Fruit fly (Drosophila melanogaster) whole organism, embryonic: ENCODE measurements around the gene CG16965.

Experiments used
- Ada2b ChIP-seq: fragments of 200-800 bp; sonication (Bioruptor generic); IDR thresholded peaks from 2 replicates; pipeline ENCODE4 v1.3.6; 2022; ENCODE audit warnings: missing biosample characterization, missing genetic modification characterization
- Aef1 ChIP-seq: fragments of 200-800 bp; sonication (Bioruptor generic); IDR thresholded peaks from 3 replicates; pipeline ENCODE4 v1.3.6; 2022; ENCODE audit warnings: missing biosample characterization, missing genetic modification characterization
- CG10147 ChIP-seq: fragments of 200-800 bp; sonication (Bioruptor generic); optimal IDR thresholded peaks from 2 replicates; lab custom pipeline; 2019; ENCODE audit warnings: missing biosample characterization, mild to moderate bottlenecking, missing genetic modification characterization, moderate library complexity
- CG10209 ChIP-seq: fragments of 200-800 bp; sonication (Bioruptor generic); optimal IDR thresholded peaks from 3 replicates; lab custom pipeline; 2017; ENCODE audit warnings: missing biosample characterization, mild to moderate bottlenecking, missing genetic modification characterization, missing genetic modification reagents
- CG1024 ChIP-seq: fragments of 200-800 bp; sonication (Bioruptor generic); IDR thresholded peaks from 2 replicates; pipeline ENCODE4 v1.3.6; 2022; ENCODE audit warnings: missing biosample characterization, missing genetic modification characterization
- CG11456 ChIP-seq: fragments of 200-800 bp; sonication (Bioruptor generic); IDR thresholded peaks from 3 replicates; pipeline ENCODE4 v1.3.6; 2022; ENCODE audit warnings: missing biosample characterization, missing genetic modification characterization
- CG11504 ChIP-seq: fragments of 200-800 bp; sonication (Bioruptor generic); optimal IDR thresholded peaks from 3 replicates; lab custom pipeline; 2019; ENCODE audit warnings: missing biosample characterization, mild to moderate bottlenecking, missing genetic modification characterization, moderate library complexity
- CG12659 ChIP-seq: fragments of 200-800 bp; sonication (Bioruptor generic); optimal IDR thresholded peaks from 3 replicates; lab custom pipeline; 2017; ENCODE audit warnings: mild to moderate bottlenecking, missing biosample characterization, missing genetic modification reagents, missing genetic modification characterization
- CG12769 ChIP-seq: fragments of 200-800 bp; sonication (Bioruptor generic); optimal IDR thresholded peaks from 2 replicates; lab custom pipeline; 2019; ENCODE audit warnings: missing biosample characterization, mild to moderate bottlenecking, missing genetic modification characterization, moderate library complexity
- CG13894 ChIP-seq: fragments of 200-800 bp; sonication (Bioruptor generic); optimal IDR thresholded peaks from 3 replicates; lab custom pipeline; 2018; ENCODE audit warnings: missing biosample characterization, mild to moderate bottlenecking, missing genetic modification characterization, moderate library complexity
- CG14667 ChIP-seq: fragments of 200-800 bp; sonication (Bioruptor generic); IDR thresholded peaks from 2 replicates; pipeline ENCODE4 v1.3.6; 2022; ENCODE audit warnings: missing biosample characterization, missing genetic modification characterization
- CG16813 ChIP-seq: fragments of 200-800 bp; sonication (Bioruptor generic); IDR thresholded peaks from 3 replicates; pipeline ENCODE4 v1.3.6; 2022; ENCODE audit warnings: missing biosample characterization, missing genetic modification characterization; ENCODE audit not compliant: partially characterized antibody
- CG17912 ChIP-seq: fragments of 200-800 bp; sonication (Bioruptor generic); optimal IDR thresholded peaks from 2 replicates; lab custom pipeline; 2018; ENCODE audit warnings: missing biosample characterization, mild to moderate bottlenecking, missing genetic modification characterization
- CG18764 ChIP-seq: fragments of 200-800 bp; sonication (Bioruptor generic); optimal IDR thresholded peaks from 3 replicates; lab custom pipeline; 2016; ENCODE audit warnings: missing biosample characterization, missing genetic modification characterization
- CG2202 ChIP-seq: fragments of 200-800 bp; sonication (Bioruptor generic); optimal IDR thresholded peaks from 2 replicates; lab custom pipeline; 2018; ENCODE audit warnings: missing biosample characterization, mild to moderate bottlenecking, missing genetic modification characterization
- CG30403 ChIP-seq: fragments of 200-800 bp; sonication (Bioruptor generic); optimal IDR thresholded peaks from 3 replicates; lab custom pipeline; 2016; ENCODE audit warnings: missing biosample characterization, missing genetic modification characterization
- CG34376 ChIP-seq: fragments of 200-800 bp; sonication (Bioruptor generic); optimal IDR thresholded peaks from 2 replicates; lab custom pipeline; 2018; ENCODE audit warnings: missing biosample characterization, mild to moderate bottlenecking, missing genetic modification characterization
- CG5953 ChIP-seq: fragments of 200-800 bp; sonication (Bioruptor generic); IDR thresholded peaks from 2 replicates; pipeline ENCODE4 v1.3.6; 2022; ENCODE audit warnings: missing biosample characterization, missing genetic modification characterization
- CG6654 ChIP-seq: fragments of 200-800 bp; sonication (Bioruptor generic); optimal IDR thresholded peaks from 2 replicates; lab custom pipeline; 2017; ENCODE audit warnings: missing biosample characterization, mild to moderate bottlenecking, missing genetic modification characterization
- CG9215 ChIP-seq: fragments of 200-800 bp; sonication (Bioruptor generic); IDR thresholded peaks from 2 replicates; pipeline ENCODE4 v1.3.6; 2022; ENCODE audit warnings: missing biosample characterization, missing genetic modification characterization
- CG9932 ChIP-seq: fragments of 200-800 bp; sonication (Bioruptor generic); IDR thresholded peaks from 2 replicates; pipeline ENCODE4 v1.3.6; 2022; ENCODE audit warnings: missing biosample characterization, missing genetic modification characterization
- CTCF ChIP-seq: fragments of 200-800 bp; sonication (Bioruptor generic); optimal IDR thresholded peaks from 2 replicates; lab custom pipeline; 2017; ENCODE audit warnings: missing biosample characterization, mild to moderate bottlenecking, missing genetic modification characterization, moderate library complexity
- D19A ChIP-seq: fragments of 200-800 bp; optimal IDR thresholded peaks from 3 replicates; lab custom pipeline; 2019; ENCODE audit warnings: missing biosample characterization, mild to moderate bottlenecking, missing genetic modification characterization, moderate library complexity
- Deaf1 ChIP-seq: fragments of 200-800 bp; optimal IDR thresholded peaks from 3 replicates; lab custom pipeline; 2019; ENCODE audit warnings: missing biosample characterization, mild to moderate bottlenecking, missing genetic modification characterization, moderate library complexity
- Dip3 ChIP-seq: fragments of 200-800 bp; sonication (Bioruptor generic); optimal IDR thresholded peaks from 3 replicates; lab custom pipeline; 2016; ENCODE audit warnings: missing biosample characterization, missing genetic modification characterization
- Ets97D ChIP-seq: fragments of 200-800 bp; sonication (Bioruptor generic); optimal IDR thresholded peaks from 3 replicates; lab custom pipeline; 2016; ENCODE audit warnings: missing biosample characterization, missing genetic modification characterization
- Gug ChIP-seq: fragments of 200-800 bp; sonication (Bioruptor generic); IDR thresholded peaks from 4 replicates; pipeline ENCODE4 v1.3.6; 2022; ENCODE audit warnings: missing biosample characterization, missing genetic modification characterization
- HHEX ChIP-seq: fragments of 200-800 bp; sonication (Bioruptor generic); optimal IDR thresholded peaks from 3 replicates; lab custom pipeline; 2017; ENCODE audit warnings: missing biosample characterization, mild to moderate bottlenecking, missing genetic modification characterization, missing genetic modification reagents
- HLH54F ChIP-seq: fragments of 200-800 bp; sonication (Bioruptor generic); optimal IDR thresholded peaks from 3 replicates; lab custom pipeline; 2016; ENCODE audit warnings: missing biosample characterization, missing genetic modification characterization
- Side ChIP-seq: fragments of 200-800 bp; sonication (Bioruptor generic); optimal IDR thresholded peaks from 2 replicates; lab custom pipeline; 2016; ENCODE audit warnings: missing biosample characterization, missing genetic modification characterization
- Sox100B ChIP-seq: fragments of 200-800 bp; sonication (Bioruptor generic); optimal IDR thresholded peaks from 3 replicates; lab custom pipeline; 2018; ENCODE audit warnings: missing biosample characterization, mild to moderate bottlenecking, missing genetic modification characterization
- Spps ChIP-seq: fragments of 200-800 bp; sonication (Bioruptor generic); optimal IDR thresholded peaks from 2 replicates; lab custom pipeline; 2018; ENCODE audit warnings: missing biosample characterization, mild to moderate bottlenecking, missing genetic modification characterization
- Sry-δ ChIP-seq: fragments of 200-800 bp; sonication (Bioruptor generic); optimal IDR thresholded peaks from 2 replicates; lab custom pipeline; 2016; ENCODE audit warnings: missing biosample characterization, missing genetic modification characterization
- ac ChIP-seq: fragments of 200-800 bp; sonication (Bioruptor generic); optimal IDR thresholded peaks from 3 replicates; lab custom pipeline; 2017; ENCODE audit warnings: missing biosample characterization, mild to moderate bottlenecking, missing genetic modification characterization
- ci ChIP-seq: fragments of 200-800 bp; sonication (Bioruptor generic); IDR thresholded peaks from 3 replicates; pipeline ENCODE4 v1.3.6; 2022; ENCODE audit warnings: missing biosample characterization, missing genetic modification characterization
- cwo ChIP-seq: fragments of 200-800 bp; sonication (Bioruptor generic); optimal IDR thresholded peaks from 3 replicates; lab custom pipeline; 2017; ENCODE audit warnings: missing biosample characterization, missing genetic modification characterization, mild to moderate bottlenecking, moderate library complexity, missing genetic modification reagents
- danr ChIP-seq: fragments of 200-800 bp; sonication (Bioruptor generic); IDR thresholded peaks from 2 replicates; pipeline ENCODE4 v1.3.6; 2022; ENCODE audit warnings: missing biosample characterization, missing genetic modification characterization
- dmrt99B ChIP-seq: fragments of 200-800 bp; sonication (Bioruptor generic); optimal IDR thresholded peaks from 2 replicates; lab custom pipeline; 2018; ENCODE audit warnings: missing biosample characterization, mild to moderate bottlenecking, missing genetic modification characterization, moderate library complexity
- ems ChIP-seq: fragments of 200-800 bp; sonication (Bioruptor generic); optimal IDR thresholded peaks from 3 replicates; lab custom pipeline; 2016; ENCODE audit warnings: missing biosample characterization, missing genetic modification characterization
- eve ChIP-seq, 2 experiments: fragments of >200 bp; optimal IDR thresholded peaks; 2 replicates each; lab custom pipeline; 2017; ENCODE audit warnings: missing biosample characterization in 2 of 2, missing genetic modification characterization in 2 of 2
- fd96Cb ChIP-seq: fragments of 200-800 bp; sonication (Bioruptor generic); optimal IDR thresholded peaks from 2 replicates; lab custom pipeline; 2018; ENCODE audit warnings: missing biosample characterization, mild to moderate bottlenecking, missing genetic modification characterization, moderate library complexity
- gcm ChIP-seq: fragments of 200-800 bp; sonication (Bioruptor generic); optimal IDR thresholded peaks from 2 replicates; lab custom pipeline; 2019; ENCODE audit warnings: missing biosample characterization, mild to moderate bottlenecking, missing genetic modification characterization, moderate library complexity
- gem ChIP-seq: fragments of 200-800 bp; sonication (Bioruptor generic); optimal IDR thresholded peaks from 2 replicates; lab custom pipeline; 2019; ENCODE audit warnings: missing biosample characterization, mild to moderate bottlenecking, missing genetic modification characterization, moderate library complexity
- hbn ChIP-seq: fragments of 200-800 bp; sonication (Bioruptor generic); IDR thresholded peaks from 2 replicates; pipeline ENCODE4 v1.3.6; 2022; ENCODE audit warnings: missing biosample characterization, missing genetic modification characterization; ENCODE audit not compliant: partially characterized antibody
- nerfin-1 ChIP-seq: fragments of 200-800 bp; sonication (Bioruptor generic); optimal IDR thresholded peaks from 3 replicates; lab custom pipeline; 2019; ENCODE audit warnings: missing biosample characterization, mild to moderate bottlenecking, missing genetic modification characterization, moderate library complexity
- pita ChIP-seq: fragments of 200-800 bp; sonication (Bioruptor generic); optimal IDR thresholded peaks from 2 replicates; lab custom pipeline; 2017; ENCODE audit warnings: missing biosample characterization, mild to moderate bottlenecking, missing genetic modification characterization
- pum ChIP-seq: fragments of 200-800 bp; sonication (Bioruptor generic); optimal IDR thresholded peaks from 2 replicates; lab custom pipeline; 2016; ENCODE audit warnings: missing biosample characterization, missing genetic modification characterization
- pzg ChIP-seq: fragments of 200-800 bp; sonication (Bioruptor generic); optimal IDR thresholded peaks from 3 replicates; lab custom pipeline; 2018; ENCODE audit warnings: missing biosample characterization, mild to moderate bottlenecking, missing genetic modification characterization, moderate library complexity
- slp2 ChIP-seq: fragments of 200-800 bp; sonication (Bioruptor generic); optimal IDR thresholded peaks from 2 replicates; lab custom pipeline; 2016; ENCODE audit warnings: missing biosample characterization, missing genetic modification characterization
- twi ChIP-seq: fragments of 200-800 bp; optimal IDR thresholded peaks from 2 replicates; lab custom pipeline; 2019; ENCODE audit warnings: missing biosample characterization, mild to moderate bottlenecking, missing genetic modification characterization, moderate library complexity
- tx ChIP-seq: fragments of 200-800 bp; sonication (Bioruptor generic); optimal IDR thresholded peaks from 2 replicates; lab custom pipeline; 2016; ENCODE audit warnings: missing biosample characterization, missing genetic modification characterization
- zfh2 ChIP-seq: fragments of 200-800 bp; sonication (Bioruptor generic); optimal IDR thresholded peaks from 2 replicates; lab custom pipeline; 2016; ENCODE audit warnings: missing biosample characterization, missing genetic modification characterization

CG16965 gene

dm6 chr2L:12021193-12021592 is 39.8 kb downstream of the CG16965 start (continued):
- TF ChIP-seq gem (tag; lab: Kevin White, UChicago) = peak; percentile 73
- no peak for TF ChIP-seq hbn (GFP tag; lab: Robert Waterston, UW)
- TF ChIP-seq CTCF (GFP tag; lab: Kevin White, UChicago) = no peak
- peak; percentile 34 for TF ChIP-seq CG10147 (GFP tag; lab: Kevin White, UChicago)
- peak; percentile 77 for TF ChIP-seq HHEX
- peak; percentile 8 for TF ChIP-seq ac (GFP tag; lab: Kevin White, UChicago)
- TF ChIP-seq CG14667 (GFP tag; lab: Robert Waterston, UW) = no peak
- TF ChIP-seq pum (GFP tag; lab: Kevin White, UChicago) = no peak
- TF ChIP-seq CG16813 = no peak
- no peak for TF ChIP-seq CG12769 (tag; lab: Kevin White, UChicago)
- TF ChIP-seq danr = no peak
- peak; percentile 4 for TF ChIP-seq HLH54F (GFP tag; lab: Kevin White, UChicago)
- peak; percentile 83 for TF ChIP-seq CG12659 (GFP tag; lab: Kevin White, UChicago)
- TF ChIP-seq dmrt99B (tag; lab: Kevin White, UChicago) = no peak
- TF ChIP-seq ci = peak; percentile 69; the same call in 1 of the 3 replicates
- TF ChIP-seq D19A (tag; lab: Kevin White, UChicago) = peak; percentile 27
- peak; percentile 40 for TF ChIP-seq CG34376 (GFP tag; lab: Kevin White, UChicago)
- no peak for TF ChIP-seq CG1024 (GFP tag; lab: Robert Waterston, UW)
- no peak for TF ChIP-seq CG9932
- no peak for TF ChIP-seq fd96Cb (tag; lab: Kevin White, UChicago)
- no peak for TF ChIP-seq CG11456 (GFP tag; lab: Robert Waterston, UW)
- no peak for TF ChIP-seq pita (GFP tag; lab: Kevin White, UChicago)
- peak; percentile 37 for TF ChIP-seq cwo (GFP tag; lab: Kevin White, UChicago)
- TF ChIP-seq slp2 (GFP tag; lab: Kevin White, UChicago) = no peak
- no peak for TF ChIP-seq Deaf1 (tag; lab: Kevin White, UChicago)
- no peak for TF ChIP-seq ems (GFP tag; lab: Kevin White, UChicago)
- no peak for TF ChIP-seq pzg (GFP tag; lab: Kevin White, UChicago)
- peak; percentile 46 for TF ChIP-seq CG18764 (GFP tag; lab: Kevin White, UChicago)
- TF ChIP-seq eve (GFP tag; optimal IDR thresholded peaks at IDR 0.05; lab: Kevin White, UChicago) = no peak
- peak; percentile 4 for TF ChIP-seq Sry-δ (GFP tag; lab: Kevin White, UChicago)
- TF ChIP-seq CG6654 (GFP tag; lab: Kevin White, UChicago) = no peak
- TF ChIP-seq Aef1 (GFP tag; lab: Robert Waterston, UW) = no peak
- TF ChIP-seq Ets97D (GFP tag; lab: Kevin White, UChicago) = no peak
- TF ChIP-seq Gug = no peak; the same call in 3 of the 4 replicates
- no peak for TF ChIP-seq zfh2
- TF ChIP-seq CG5953 = no peak
- TF ChIP-seq CG30403 (GFP tag; lab: Kevin White, UChicago) = no peak
- no peak for TF ChIP-seq Sox100B
- no peak for TF ChIP-seq CG13894 (tag; lab: Kevin White, UChicago)
- TF ChIP-seq CG11504 = peak; percentile 46
- no peak for TF ChIP-seq CG9215 (GFP tag; lab: Robert Waterston, UW)
- peak; percentile 61 for TF ChIP-seq gcm (GFP tag; lab: Kevin White, UChicago)
- peak; percentile 8 for TF ChIP-seq CG17912
- TF ChIP-seq Side (GFP tag; lab: Kevin White, UChicago) = no peak
- TF ChIP-seq Dip3 = no peak
- peak; percentile 19 for TF ChIP-seq twi (tag; lab: Kevin White, UChicago)
- TF ChIP-seq nerfin-1 (tag; lab: Kevin White, UChicago) = peak; percentile 36
- TF ChIP-seq Ada2b (GFP tag; lab: Robert Waterston, UW) = peak; percentile 19; the same call in 1 of the 2 replicates
- peak; percentile 23 for TF ChIP-seq Spps (tag; lab: Kevin White, UChicago)
- peak; percentile 76 for TF ChIP-seq CG2202 (tag; lab: Kevin White, UChicago)
- TF ChIP-seq tx = no peak
- peak; percentile 83 for TF ChIP-seq CG10209 (GFP tag; lab: Kevin White, UChicago)
